Comparison of ENCODE assay signal across 5 fruit fly cellular contexts in the genomic region with DNA sequence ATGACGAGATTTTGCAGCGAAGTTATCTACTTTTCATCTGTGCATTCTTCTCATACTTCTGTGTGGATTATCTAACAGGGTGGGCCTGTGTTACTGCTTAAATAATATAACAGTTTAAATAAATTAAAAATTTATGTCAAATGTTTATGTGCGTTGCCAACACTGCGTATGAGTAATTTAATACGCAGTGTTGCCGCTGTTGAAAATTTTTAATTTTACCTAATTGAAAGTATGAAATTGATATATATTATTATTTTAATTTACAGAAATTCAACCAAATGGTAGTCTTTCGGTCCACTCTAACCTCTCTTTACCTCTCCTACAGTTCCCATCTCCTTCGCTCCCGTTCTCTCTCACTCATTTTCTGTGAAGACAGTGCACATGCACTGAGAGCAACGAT.
TF ChIP-seq lines count a peak whose summit lies in the region.

No protein-coding gene starts in this region.

- no peak for TF ChIP-seq CTCF in whole organism, embryonic (GFP tag; optimal IDR thresholded peaks at IDR 0.05; lab: Kevin White, UChicago)

TF ChIP-seq in whole organism, adult, 20 proteins besides CTCF, POLR2A, EP300 and RAD21:
- TF ChIP-seq CG33017 (tag; optimal IDR thresholded peaks at IDR 0.05; lab: Kevin White, UChicago) (peak; percentile 72), bab1 (GFP tag; optimal IDR thresholded peaks at IDR 0.05; lab: Kevin White, UChicago) (no peak), cnc (optimal IDR thresholded peaks at IDR 0.05; lab: Kevin White, UChicago) (no peak), ovo (GFP tag; optimal IDR thresholded peaks at IDR 0.05; lab: Kevin White, UChicago) (no peak), CG12768 (GFP tag; optimal IDR thresholded peaks at IDR 0.05; lab: Kevin White, UChicago) (peak; percentile 37), Crg-1 (GFP tag; optimal IDR thresholded peaks at IDR 0.05; lab: Kevin White, UChicago) (peak; percentile 20), Mnt (GFP tag; optimal IDR thresholded peaks at IDR 0.05; lab: Kevin White, UChicago) (peak; percentile 21), pad (GFP tag; optimal IDR thresholded peaks at IDR 0.05; lab: Kevin White, UChicago) (peak; percentile 53), CG7101 (tag; optimal IDR thresholded peaks at IDR 0.05; lab: Kevin White, UChicago) (peak; percentile 94), CG11617 (GFP tag; optimal IDR thresholded peaks at IDR 0.05; lab: Kevin White, UChicago) (peak; percentile 59), CG5204 (GFP tag; optimal IDR thresholded peaks at IDR 0.05; lab: Kevin White, UChicago) (peak; percentile 11), CG14711 (tag; optimal IDR thresholded peaks at IDR 0.05; lab: Kevin White, UChicago) (peak; percentile 80), kay (GFP tag; lab: Kevin White, UChicago; ENCODE audit: borderline replicate concordance) (peak; percentile 41), tj (GFP tag; optimal IDR thresholded peaks at IDR 0.05; lab: Kevin White, UChicago) (peak; percentile 34), CG7045 (GFP tag; optimal IDR thresholded peaks at IDR 0.05; lab: Kevin White, UChicago) (peak; percentile 59)

TF ChIP-seq in whole organism, embryonic, 481 proteins besides CTCF, POLR2A, EP300 and RAD21 (continues in another document):
- no peak for TF ChIP-seq CG15011 (GFP tag; optimal IDR thresholded peaks at IDR 0.05; lab: Kevin White, UChicago)
- TF ChIP-seq B-H2 (GFP tag; optimal IDR thresholded peaks at IDR 0.05; lab: Kevin White, UChicago), result no peak
- no peak for TF ChIP-seq p53 (GFP tag; optimal IDR thresholded peaks at IDR 0.05; lab: Kevin White, UChicago)
- TF ChIP-seq CG12155 (GFP tag; optimal IDR thresholded peaks at IDR 0.05; lab: Kevin White, UChicago), result no peak
- TF ChIP-seq slbo (GFP tag; IDR thresholded peaks at IDR 0.05; lab: Robert Waterston, UW), result no peak
- no peak for TF ChIP-seq Hr39 (optimal IDR thresholded peaks at IDR 0.05; lab: Kevin White, UChicago)
- TF ChIP-seq PHDP (tag; optimal IDR thresholded peaks at IDR 0.05; lab: Kevin White, UChicago), result peak; percentile 4
- TF ChIP-seq NC2α (GFP tag; optimal IDR thresholded peaks at IDR 0.05; lab: Kevin White, UChicago), result no peak
- no peak for TF ChIP-seq kay (GFP tag; optimal IDR thresholded peaks at IDR 0.05; lab: Kevin White, UChicago)
- no peak for TF ChIP-seq ci (GFP tag; IDR thresholded peaks at IDR 0.05; lab: Robert Waterston, UW)
- TF ChIP-seq dmrt99B (tag; optimal IDR thresholded peaks at IDR 0.05; lab: Kevin White, UChicago), result peak; percentile 13
- TF ChIP-seq HmgD (GFP tag; optimal IDR thresholded peaks at IDR 0.05; lab: Kevin White, UChicago), result no peak
- TF ChIP-seq CG34422 (GFP tag; IDR thresholded peaks at IDR 0.05; lab: Robert Waterston, UW), result no peak
- TF ChIP-seq Oli (tag; optimal IDR thresholded peaks at IDR 0.05; lab: Kevin White, UChicago), result peak; percentile 21
- TF ChIP-seq Ets97D (GFP tag; optimal IDR thresholded peaks at IDR 0.05; lab: Kevin White, UChicago), result no peak
- no peak for TF ChIP-seq esg (GFP tag; conservative IDR thresholded peaks at IDR 0.05; lab: Robert Waterston, UW)
- TF ChIP-seq CG3726 (GFP tag; IDR thresholded peaks at IDR 0.05; lab: Robert Waterston, UW), result no peak
- TF ChIP-seq CG5180 (GFP tag; optimal IDR thresholded peaks at IDR 0.05; lab: Kevin White, UChicago), result no peak
- TF ChIP-seq CG17385 (GFP tag; optimal IDR thresholded peaks at IDR 0.05; lab: Kevin White, UChicago), result no peak
- TF ChIP-seq vvl (GFP tag; IDR thresholded peaks at IDR 0.05; lab: Robert Waterston, UW), result no peak

TF ChIP-seq in whole organism, prepupa, 60 proteins besides CTCF, POLR2A, EP300 and RAD21 (continues in another document):
- TF ChIP-seq Hr38 (GFP tag; optimal IDR thresholded peaks at IDR 0.05; lab: Kevin White, UChicago) (no peak), OdsH (GFP tag; optimal IDR thresholded peaks at IDR 0.05; lab: Kevin White, UChicago) (peak; percentile 65), Ets21C (GFP tag; optimal IDR thresholded peaks at IDR 0.05; lab: Kevin White, UChicago) (no peak), Sox15 (GFP tag; optimal IDR thresholded peaks at IDR 0.05; lab: Kevin White, UChicago) (no peak), fkh (GFP tag; optimal IDR thresholded peaks at IDR 0.05; lab: Kevin White, UChicago) (no peak), CG8632 (GFP tag; optimal IDR thresholded peaks at IDR 0.05; lab: Kevin White, UChicago) (peak; percentile 34), CG8319 (GFP tag; optimal IDR thresholded peaks at IDR 0.05; lab: Kevin White, UChicago) (no peak), CG4318 (GFP tag; optimal IDR thresholded peaks at IDR 0.05; lab: Kevin White, UChicago) (peak; percentile 44), salr (GFP tag; optimal IDR thresholded peaks at IDR 0.05; lab: Kevin White, UChicago) (peak in 1 of 2 experiments; percentile 14), CG6792 (GFP tag; optimal IDR thresholded peaks at IDR 0.05; lab: Kevin White, UChicago) (peak; percentile 13), Gug (GFP tag; IDR thresholded peaks at IDR 0.05; lab: Robert Waterston, UW) (peak; percentile 46), CG3919 (GFP tag; optimal IDR thresholded peaks at IDR 0.05; lab: Kevin White, UChicago) (peak; percentile 57), CG10631 (GFP tag; optimal IDR thresholded peaks at IDR 0.05; lab: Kevin White, UChicago) (peak; percentile 59), Eip93F (GFP tag; optimal IDR thresholded peaks at IDR 0.05; lab: Kevin White, UChicago) (no peak), Hr4 (GFP tag; optimal IDR thresholded peaks at IDR 0.05; lab: Kevin White, UChicago) (peak; percentile 55), Eip75B (GFP tag; optimal IDR thresholded peaks at IDR 0.05; lab: Kevin White, UChicago) (no peak), Sox14 (GFP tag; optimal IDR thresholded peaks at IDR 0.05; lab: Kevin White, UChicago) (no peak), CG31627 (GFP tag; optimal IDR thresholded peaks at IDR 0.05; lab: Kevin White, UChicago) (no peak), Ets96B (tag; optimal IDR thresholded peaks at IDR 0.05; lab: Kevin White, UChicago) (no peak)

TF ChIP-seq in whole organism, pupa, 21 proteins besides CTCF, POLR2A, EP300 and RAD21 (continues in another document):
- peak; percentile 40 for TF ChIP-seq Pif1B (GFP tag; optimal IDR thresholded peaks at IDR 0.05; lab: Kevin White, UChicago)
- peak; percentile 31; the same call in 1 of the 3 replicates for TF ChIP-seq fd96Ca (GFP tag; IDR thresholded peaks at IDR 0.05; lab: Robert Waterston, UW)
- no peak for TF ChIP-seq EcR (GFP tag; optimal IDR thresholded peaks at IDR 0.05; lab: Kevin White, UChicago)
- TF ChIP-seq CG8301 (tag; optimal IDR thresholded peaks at IDR 0.05; lab: Kevin White, UChicago), result peak; percentile 67
- TF ChIP-seq CG14655 (GFP tag; optimal IDR thresholded peaks at IDR 0.05; lab: Kevin White, UChicago), result peak; percentile 71
- peak; percentile 6 for TF ChIP-seq CG34367 (tag; optimal IDR thresholded peaks at IDR 0.05; lab: Kevin White, UChicago)
- peak; percentile 63 for TF ChIP-seq Ets98B (GFP tag; IDR thresholded peaks at IDR 0.05; lab: Robert Waterston, UW)
- peak; percentile 52 for TF ChIP-seq CG9948 (tag; optimal IDR thresholded peaks at IDR 0.05; lab: Kevin White, UChicago)
- TF ChIP-seq CG8159 (tag; optimal IDR thresholded peaks at IDR 0.05; lab: Kevin White, UChicago), result peak; percentile 99
- peak; percentile 20 for TF ChIP-seq Snoo (tag; optimal IDR thresholded peaks at IDR 0.05; lab: Kevin White, UChicago)
- TF ChIP-seq D1 (tag; optimal IDR thresholded peaks at IDR 0.05; lab: Kevin White, UChicago), result peak; percentile 58
- no peak for TF ChIP-seq CG10348 (GFP tag; IDR thresholded peaks at IDR 0.05; lab: Robert Waterston, UW)
- TF ChIP-seq CG12605 (GFP tag; IDR thresholded peaks at IDR 0.05; lab: Robert Waterston, UW), result peak; percentile 9; the same call in 1 of the 2 replicates
- TF ChIP-seq rn (GFP tag; IDR thresholded peaks at IDR 0.05; lab: Robert Waterston, UW), result 0 out of 2 replicates have a peak, but pooled peaks have one; percentile 5
- TF ChIP-seq CG13204 (GFP tag; optimal IDR thresholded peaks at IDR 0.05; lab: Kevin White, UChicago), result no peak
- TF ChIP-seq CG32121 (GFP tag; IDR thresholded peaks at IDR 0.05; lab: Robert Waterston, UW), result peak; percentile 78
- peak; percentile 62 for TF ChIP-seq Pif1A (GFP tag; optimal IDR thresholded peaks at IDR 0.05; lab: Kevin White, UChicago)
- TF ChIP-seq gl (tag; optimal IDR thresholded peaks at IDR 0.05; lab: Kevin White, UChicago), result no peak
- TF ChIP-seq CG17806 (tag; optimal IDR thresholded peaks at IDR 0.05; lab: Kevin White, UChicago), result peak; percentile 52
- TF ChIP-seq CG15710 (tag; optimal IDR thresholded peaks at IDR 0.05; lab: Kevin White, UChicago), result peak; percentile 45

TF ChIP-seq in whole organism, wandering third instar larva, 38 proteins besides CTCF, POLR2A, EP300 and RAD21:
- TF ChIP-seq HLH106 (tag; optimal IDR thresholded peaks at IDR 0.05; lab: Kevin White, UChicago) (peak; percentile 22), Rel (GFP tag; optimal IDR thresholded peaks at IDR 0.05; lab: Kevin White, UChicago) (no peak), Rel (tag; optimal IDR thresholded peaks at IDR 0.05; lab: Kevin White, UChicago) (no peak)
TF ChIP-seq in whole organism, wandering third instar larva: peak in this region for 1.
